Worm (Caenorhabditis elegans) whole organism, midembryonic: ENCODE data around the gene W06D12.6.

Experiments
- T22C8.4 ChIP-seq: fragments of 200-800 bp; sonication (Bioruptor generic); IDR thresholded peaks from 2 replicates; pipeline ENCODE4 v1.3.6; 2022; ENCODE audit warnings: missing genetic modification characterization, missing compliant biosample characterization
- cog-1 ChIP-seq: sonication (generic microtip); optimal IDR thresholded peaks from 2 replicates; lab custom pipeline; 2016; ENCODE audit warnings: missing genetic modification characterization, missing compliant biosample characterization
- flt-1 ChIP-seq: fragments of 200-800 bp; sonication (Bioruptor generic); IDR thresholded peaks from 2 replicates; pipeline ENCODE4 v1.3.6; 2022; ENCODE audit warnings: missing genetic modification characterization, missing compliant biosample characterization
- klf-2 ChIP-seq: fragments of 200-800 bp; sonication (Bioruptor generic); conservative IDR thresholded peaks from 2 replicates; pipeline ENCODE4 v1.3.6; 2022; ENCODE audit warnings: missing genetic modification reagents, missing genetic modification characterization, missing compliant biosample characterization
- med-1 ChIP-seq: sonication (generic microtip); optimal IDR thresholded peaks from 2 replicates; lab custom pipeline; 2017; ENCODE audit warnings: missing genetic modification characterization, mild to moderate bottlenecking, missing compliant biosample characterization, antibody characterized with exemption, missing genetic modification reagents; ENCODE audit not compliant: insufficient read depth
- ref-1 ChIP-seq: fragments of 200-800 bp; sonication (Bioruptor generic); conservative IDR thresholded peaks from 2 replicates; pipeline ENCODE4 v1.3.6; 2022; ENCODE audit warnings: missing genetic modification reagents, missing genetic modification characterization, missing compliant biosample characterization
- tab-1 ChIP-seq: fragments of 200-800 bp; sonication (Bioruptor generic); IDR thresholded peaks from 2 replicates; pipeline ENCODE4 v1.3.6; 2022; ENCODE audit warnings: missing genetic modification characterization, missing compliant biosample characterization
- ztf-23 ChIP-seq: fragments of 200-800 bp; sonication (Bioruptor generic); IDR thresholded peaks from 2 replicates; pipeline ENCODE4 v1.3.6; 2022; ENCODE audit warnings: missing genetic modification reagents, missing genetic modification characterization, missing compliant biosample characterization
- ztf-29 ChIP-seq: fragments of 200-800 bp; sonication (Bioruptor generic); IDR thresholded peaks from 2 replicates; pipeline ENCODE4 v1.3.6; 2022; ENCODE audit warnings: missing genetic modification reagents, missing genetic modification characterization, missing compliant biosample characterization

The W06D12.6 gene

ce11 chrV:17749181-17749580 lies 43.3 kb downstream of the W06D12.6 start, which contains the start of gene R12G8.1:
TSS of gene R12G8.1 (minus strand) at chrV:17749243.
- no peak for TF ChIP-seq tab-1 (GFP tag; lab: Robert Waterston, UW)
- no peak for TF ChIP-seq klf-2
- TF ChIP-seq ztf-23 (GFP tag; lab: Robert Waterston, UW): no peak
- no peak for TF ChIP-seq flt-1
- TF ChIP-seq ref-1: no peak
- TF ChIP-seq T22C8.4: no peak
- no peak for TF ChIP-seq med-1 (GFP tag; lab: Kevin White, UChicago)
- TF ChIP-seq cog-1 (tag; lab: Kevin White, UChicago): no peak
- TF ChIP-seq ztf-29: no peak

ce11 chrV:17752340-17752739 lies 46.4 kb downstream of the W06D12.6 start:
- TF ChIP-seq klf-2: no peak
- TF ChIP-seq flt-1: no peak
- no peak for TF ChIP-seq tab-1 (GFP tag; lab: Robert Waterston, UW)
- no peak for TF ChIP-seq ztf-29

ce11 chrV:17754999-17755398 lies 49.1 kb downstream of the W06D12.6 start:
- TF ChIP-seq klf-2 (no peak), cog-1 (tag; lab: Kevin White, UChicago) (no peak), med-1 (GFP tag; lab: Kevin White, UChicago) (no peak)

- TF ChIP-seq ztf-29 (no peak), klf-2 (no peak), flt-1 (no peak), ztf-23 (GFP tag; lab: Robert Waterston, UW) (no peak)
Measured at ce11 chrV:17755592-17755991, 49.7 kb downstream of the W06D12.6 start, which contains the start of gene pgp-9. TSS of gene pgp-9 (plus strand) at chrV:17755892.
